Worm (Caenorhabditis elegans) whole organism, midembryonic: ENCODE measurements around the gene rabn-5.

ENCODE experiments used
- T22C8.4 ChIP-seq: fragments of 200-800 bp; sonication (Bioruptor generic); IDR thresholded peaks from 2 replicates; pipeline ENCODE4 v1.3.6; 2022; ENCODE audit warnings: missing genetic modification characterization, missing compliant biosample characterization
- flt-1 ChIP-seq: fragments of 200-800 bp; sonication (Bioruptor generic); IDR thresholded peaks from 2 replicates; pipeline ENCODE4 v1.3.6; 2022; ENCODE audit warnings: missing genetic modification characterization, missing compliant biosample characterization
- med-1 ChIP-seq: sonication (generic microtip); optimal IDR thresholded peaks from 2 replicates; lab custom pipeline; 2017; ENCODE audit warnings: missing genetic modification characterization, mild to moderate bottlenecking, missing compliant biosample characterization, antibody characterized with exemption, missing genetic modification reagents; ENCODE audit not compliant: insufficient read depth
- tab-1 ChIP-seq: fragments of 200-800 bp; sonication (Bioruptor generic); IDR thresholded peaks from 2 replicates; pipeline ENCODE4 v1.3.6; 2022; ENCODE audit warnings: missing genetic modification characterization, missing compliant biosample characterization
- ztf-29 ChIP-seq: fragments of 200-800 bp; sonication (Bioruptor generic); IDR thresholded peaks from 2 replicates; pipeline ENCODE4 v1.3.6; 2022; ENCODE audit warnings: missing genetic modification reagents, missing genetic modification characterization, missing compliant biosample characterization

DNA sequence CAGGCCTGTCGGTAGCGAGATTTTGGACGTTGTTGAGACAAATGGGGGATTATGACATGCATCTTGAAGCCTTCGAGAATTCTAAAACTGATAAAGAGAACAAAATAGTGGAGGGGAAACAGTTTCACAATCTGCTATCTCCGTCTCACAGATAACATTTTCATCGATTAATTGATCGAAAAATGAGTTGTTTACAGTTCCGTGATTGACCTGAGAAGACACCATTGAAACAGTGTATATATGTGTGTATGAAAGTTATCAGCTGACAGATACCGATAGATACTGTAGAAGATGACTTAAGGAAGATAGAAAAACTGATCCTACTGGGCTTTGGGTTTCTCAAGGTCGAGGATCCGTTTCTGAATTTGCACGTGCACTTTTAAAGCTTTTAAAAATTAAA is 25.2 kb upstream of the rabn-5 start:
- no peak for TF ChIP-seq T22C8.4 (GFP tag; lab: Robert Waterston, UW)
- no peak for TF ChIP-seq med-1 (GFP tag; lab: Kevin White, UChicago)
- no peak for TF ChIP-seq flt-1 (GFP tag; lab: Robert Waterston, UW)
- TF ChIP-seq tab-1 (GFP tag; lab: Robert Waterston, UW), result no peak
- no peak for TF ChIP-seq ztf-29 (GFP tag; lab: Robert Waterston, UW)
